Fruit fly (Drosophila melanogaster) whole organism, embryonic: ENCODE results near the gene CG43156.

Experiments
- Abd-B ChIP-seq: fragments of 200-800 bp; sonication (Bioruptor generic); optimal IDR thresholded peaks from 2 replicates; lab custom pipeline; 2018; ENCODE audit warnings: missing biosample characterization, mild to moderate bottlenecking, missing genetic modification characterization, moderate library complexity
- B-H1 ChIP-seq: fragments of 200-800 bp; sonication (Bioruptor generic); IDR thresholded peaks from 3 replicates; pipeline ENCODE4 v1.3.6; 2022; ENCODE audit warnings: missing biosample characterization, missing genetic modification characterization
- CG11398 ChIP-seq: fragments of 200-800 bp; sonication (Bioruptor generic); optimal IDR thresholded peaks from 2 replicates; lab custom pipeline; 2016; ENCODE audit warnings: missing biosample characterization, missing genetic modification characterization
- CG11504 ChIP-seq: fragments of 200-800 bp; sonication (Bioruptor generic); optimal IDR thresholded peaks from 3 replicates; lab custom pipeline; 2019; ENCODE audit warnings: missing biosample characterization, mild to moderate bottlenecking, missing genetic modification characterization, moderate library complexity
- CG11560 ChIP-seq: fragments of 200-800 bp; sonication (Bioruptor generic); IDR thresholded peaks from 3 replicates; pipeline ENCODE4 v1.3.6; 2022; ENCODE audit warnings: missing biosample characterization, missing genetic modification characterization
- CG13287 ChIP-seq: fragments of 200-800 bp; sonication (Bioruptor generic); IDR thresholded peaks from 2 replicates; pipeline ENCODE4 v1.3.6; 2022; ENCODE audit warnings: missing biosample characterization, missing genetic modification characterization; ENCODE audit not compliant: partially characterized antibody
- CG15011 ChIP-seq: fragments of 200-800 bp; sonication (Bioruptor generic); optimal IDR thresholded peaks from 3 replicates; lab custom pipeline; 2018; ENCODE audit warnings: missing biosample characterization, mild to moderate bottlenecking, missing genetic modification characterization
- CG15479 ChIP-seq: fragments of 200-800 bp; sonication (Bioruptor generic); optimal IDR thresholded peaks from 3 replicates; lab custom pipeline; 2019; ENCODE audit warnings: missing biosample characterization, mild to moderate bottlenecking, missing genetic modification characterization, moderate library complexity
- CG17912 ChIP-seq: fragments of 200-800 bp; sonication (Bioruptor generic); optimal IDR thresholded peaks from 2 replicates; lab custom pipeline; 2018; ENCODE audit warnings: missing biosample characterization, mild to moderate bottlenecking, missing genetic modification characterization
- CG1792 ChIP-seq: fragments of 200-800 bp; sonication (Bioruptor generic); optimal IDR thresholded peaks from 2 replicates; lab custom pipeline; 2016; ENCODE audit warnings: missing biosample characterization, missing genetic modification characterization
- CG18011 ChIP-seq: fragments of 200-800 bp; sonication (Bioruptor generic); optimal IDR thresholded peaks from 2 replicates; lab custom pipeline; 2017; ENCODE audit warnings: missing biosample characterization, missing genetic modification characterization, mild to moderate bottlenecking, moderate library complexity, missing genotype
- CG2199 ChIP-seq: fragments of 200-800 bp; sonication (Bioruptor generic); IDR thresholded peaks from 3 replicates; pipeline ENCODE4 v1.3.6; 2022; ENCODE audit warnings: missing biosample characterization, missing genetic modification characterization
- CG2678 ChIP-seq: fragments of 200-800 bp; sonication (Bioruptor generic); optimal IDR thresholded peaks from 3 replicates; lab custom pipeline; 2019; ENCODE audit warnings: missing biosample characterization, mild to moderate bottlenecking, missing genetic modification characterization, moderate library complexity
- CG3838 ChIP-seq: fragments of 200-800 bp; sonication (Bioruptor generic); optimal IDR thresholded peaks from 3 replicates; lab custom pipeline; 2016; ENCODE audit warnings: missing biosample characterization, missing genetic modification characterization
- CG43689 ChIP-seq: fragments of 200-800 bp; sonication (Bioruptor generic); IDR thresholded peaks from 2 replicates; pipeline ENCODE4 v1.3.6; 2022; ENCODE audit warnings: missing biosample characterization, missing genetic modification characterization
- CG4404 ChIP-seq: fragments of 200-800 bp; sonication (Bioruptor generic); IDR thresholded peaks from 2 replicates; pipeline ENCODE4 v1.3.6; 2022; ENCODE audit warnings: missing biosample characterization, missing genetic modification characterization
- CG6791 ChIP-seq: fragments of 200-800 bp; sonication (Bioruptor generic); IDR thresholded peaks from 3 replicates; pipeline ENCODE4 v1.3.6; 2022; ENCODE audit warnings: missing biosample characterization, missing genetic modification characterization; ENCODE audit not compliant: partially characterized antibody
- CG7556 ChIP-seq: fragments of 200-800 bp; sonication (Bioruptor generic); optimal IDR thresholded peaks from 2 replicates; lab custom pipeline; 2017; ENCODE audit warnings: missing biosample characterization, mild to moderate bottlenecking, missing genetic modification characterization
- CG7786 ChIP-seq: fragments of 200-800 bp; sonication (Bioruptor generic); optimal IDR thresholded peaks from 2 replicates; lab custom pipeline; 2016; ENCODE audit warnings: missing biosample characterization, missing genetic modification characterization
- Ets65A ChIP-seq: fragments of 200-800 bp; sonication (Bioruptor generic); peaks from one replicate; lab custom pipeline; 2016; ENCODE audit warnings: missing biosample characterization, missing genetic modification characterization
- Ets97D ChIP-seq: fragments of 200-800 bp; sonication (Bioruptor generic); optimal IDR thresholded peaks from 3 replicates; lab custom pipeline; 2016; ENCODE audit warnings: missing biosample characterization, missing genetic modification characterization
- HmgD ChIP-seq: fragments of 200-800 bp; sonication (Bioruptor generic); optimal IDR thresholded peaks from 3 replicates; lab custom pipeline; 2016; ENCODE audit warnings: missing biosample characterization, missing genetic modification characterization
- Jarid2 ChIP-seq: fragments of 200-800 bp; sonication (Bioruptor generic); optimal IDR thresholded peaks from 3 replicates; lab custom pipeline; 2017; ENCODE audit warnings: mild to moderate bottlenecking, missing biosample characterization, missing genetic modification reagents, missing genetic modification characterization
- MTF-1 ChIP-seq: fragments of 200-800 bp; sonication (Bioruptor generic); optimal IDR thresholded peaks from 2 replicates; lab custom pipeline; 2018; ENCODE audit warnings: missing biosample characterization, mild to moderate bottlenecking, missing genetic modification characterization, borderline replicate concordance
- Max ChIP-seq: fragments of 200-800 bp; sonication (Bioruptor generic); optimal IDR thresholded peaks from 2 replicates; lab custom pipeline; 2016; ENCODE audit warnings: missing biosample characterization, mild to moderate bottlenecking, missing genetic modification characterization
- Med ChIP-seq: fragments of 200-800 bp; sonication (Bioruptor generic); peaks from one replicate; lab custom pipeline; 2016; ENCODE audit warnings: missing biosample characterization, missing genetic modification characterization, mild to moderate bottlenecking, inconsistent platforms, moderate library complexity
- Optix ChIP-seq: fragments of 200-800 bp; sonication (Bioruptor generic); IDR thresholded peaks from 3 replicates; pipeline ENCODE4 v1.3.6; 2022; ENCODE audit warnings: missing biosample characterization, missing genetic modification characterization
- Xrp1 ChIP-seq: fragments of 200-800 bp; sonication (Bioruptor generic); IDR thresholded peaks from 2 replicates; pipeline ENCODE4 v1.3.6; 2022; ENCODE audit warnings: missing biosample characterization, missing genetic modification characterization
- aop ChIP-seq: fragments of 200-800 bp; sonication (Bioruptor generic); IDR thresholded peaks from 2 replicates; pipeline ENCODE4 v1.3.6; 2022; ENCODE audit warnings: missing biosample characterization, missing genetic modification characterization
- ato ChIP-seq: fragments of 200-800 bp; sonication (Bioruptor generic); IDR thresholded peaks from 2 replicates; pipeline ENCODE4 v1.3.6; 2022; ENCODE audit warnings: missing biosample characterization, missing genetic modification characterization; ENCODE audit not compliant: partially characterized antibody
- bbx ChIP-seq: fragments of 200-800 bp; sonication (Bioruptor generic); IDR thresholded peaks from 2 replicates; pipeline ENCODE4 v1.3.6; 2022; ENCODE audit warnings: missing biosample characterization, missing genetic modification characterization; ENCODE audit not compliant: partially characterized antibody
- bsh ChIP-seq, 2 experiments: fragments of 200-800 bp; sonication (Bioruptor generic); optimal IDR thresholded peaks; 2 replicates each; lab custom pipeline; 2017 to 2018; ENCODE audit warnings: mild to moderate bottlenecking in 2 of 2, missing biosample characterization in 2 of 2, missing genetic modification characterization in 2 of 2, moderate library complexity in 1 of 2
- chinmo ChIP-seq: fragments of 200-800 bp; sonication (Bioruptor generic); IDR thresholded peaks from 4 replicates; pipeline ENCODE4 v1.3.6; 2022; ENCODE audit warnings: missing biosample characterization, missing genetic modification characterization; ENCODE audit not compliant: partially characterized antibody
- dmrt99B ChIP-seq: fragments of 200-800 bp; sonication (Bioruptor generic); optimal IDR thresholded peaks from 2 replicates; lab custom pipeline; 2018; ENCODE audit warnings: missing biosample characterization, mild to moderate bottlenecking, missing genetic modification characterization, moderate library complexity
- dysf ChIP-seq: fragments of 200-800 bp; sonication (Bioruptor generic); IDR thresholded peaks from 3 replicates; pipeline ENCODE4 v1.3.6; 2022; ENCODE audit warnings: missing biosample characterization, missing genetic modification characterization
- en ChIP-seq: fragments of 200-800 bp; sonication (Bioruptor generic); optimal IDR thresholded peaks from 2 replicates; lab custom pipeline; 2016; ENCODE audit warnings: missing biosample characterization, missing genetic modification characterization
- esg ChIP-seq: fragments of 200-800 bp; sonication (Bioruptor generic); conservative IDR thresholded peaks from 2 replicates; pipeline ENCODE4 v1.3.6; 2022; ENCODE audit warnings: missing biosample characterization, missing genetic modification characterization
- ftz-f1 ChIP-seq: fragments of 200-800 bp; sonication (Bioruptor generic); optimal IDR thresholded peaks from 2 replicates; lab custom pipeline; 2016; ENCODE audit warnings: missing biosample characterization, missing genetic modification characterization
- hkb ChIP-seq, 2 experiments: fragments of 200-800 bp in 1 of 2; fragments of >200 bp in 1 of 2; sonication (Bioruptor generic) in 1 of 2; IDR thresholded peaks in 1 of 2; optimal IDR thresholded peaks in 1 of 2; 2 replicates each; pipeline versions ENCODE4 v1.3.6 to Lab custom; 2017 to 2022; ENCODE audit warnings: missing biosample characterization in 1 of 2, missing genetic modification characterization in 1 of 2
- kay ChIP-seq: fragments of 200-800 bp; sonication (Bioruptor generic); optimal IDR thresholded peaks from 2 replicates; lab custom pipeline; 2016; ENCODE audit warnings: missing biosample characterization, missing genetic modification characterization
- kni ChIP-seq: fragments of 200-800 bp; sonication (Bioruptor generic); optimal IDR thresholded peaks from 3 replicates; lab custom pipeline; 2017; ENCODE audit warnings: mild to moderate bottlenecking, missing biosample characterization, missing genetic modification reagents, missing genetic modification characterization
- mld ChIP-seq: fragments of 200-800 bp; sonication (Bioruptor generic); IDR thresholded peaks from 3 replicates; pipeline ENCODE4 v1.3.6; 2022; ENCODE audit warnings: missing biosample characterization, missing genetic modification characterization; ENCODE audit not compliant: partially characterized antibody
- nau ChIP-seq: fragments of 200-800 bp; sonication (Bioruptor generic); optimal IDR thresholded peaks from 3 replicates; lab custom pipeline; 2017; ENCODE audit warnings: missing biosample characterization, mild to moderate bottlenecking, missing genetic modification characterization, missing genetic modification reagents
- nerfin-1 ChIP-seq: fragments of 200-800 bp; sonication (Bioruptor generic); optimal IDR thresholded peaks from 3 replicates; lab custom pipeline; 2019; ENCODE audit warnings: missing biosample characterization, mild to moderate bottlenecking, missing genetic modification characterization, moderate library complexity
- pho ChIP-seq: fragments of 200-800 bp; sonication (Bioruptor generic); optimal IDR thresholded peaks from 2 replicates; lab custom pipeline; 2016; ENCODE audit warnings: missing biosample characterization, missing genetic modification characterization
- salm ChIP-seq: fragments of 200-800 bp; sonication (Bioruptor generic); optimal IDR thresholded peaks from 2 replicates; lab custom pipeline; 2018; ENCODE audit warnings: missing biosample characterization, mild to moderate bottlenecking, missing genetic modification characterization
- tin ChIP-seq: fragments of 200-800 bp; sonication (Bioruptor generic); optimal IDR thresholded peaks from 3 replicates; lab custom pipeline; 2016; ENCODE audit warnings: missing biosample characterization, missing genetic modification characterization
- unc-4 ChIP-seq: fragments of 200-800 bp; sonication (Bioruptor generic); IDR thresholded peaks from 2 replicates; pipeline ENCODE4 v1.3.6; 2022; ENCODE audit warnings: missing biosample characterization, missing genetic modification characterization; ENCODE audit not compliant: partially characterized antibody
- zf30C ChIP-seq: fragments of 200-800 bp; sonication (Bioruptor generic); optimal IDR thresholded peaks from 3 replicates; lab custom pipeline; 2018; ENCODE audit warnings: missing biosample characterization, mild to moderate bottlenecking, missing genetic modification characterization

The CG43156 gene

dm6 chrX:11920959-11921358 is 14.3 kb upstream of the CG43156 start (continued):
- TF ChIP-seq hkb (optimal IDR thresholded peaks at IDR 0.05; lab: Kevin White, UChicago) = no peak
- TF ChIP-seq hkb (GFP tag; IDR thresholded peaks at IDR 0.05; lab: Robert Waterston, UW) = peak; percentile 87
- peak; percentile 61 for TF ChIP-seq CG7786 (GFP tag; lab: Kevin White, UChicago)
- peak; percentile 68 for TF ChIP-seq CG11560 (tag; lab: Robert Waterston, UW)
- peak; percentile 78 for TF ChIP-seq zf30C (GFP tag; lab: Kevin White, UChicago)
- no peak for TF ChIP-seq ato (GFP tag; lab: Robert Waterston, UW)
- TF ChIP-seq nerfin-1 = peak; percentile 90
- TF ChIP-seq MTF-1 (GFP tag; lab: Kevin White, UChicago) = peak; percentile 65
- TF ChIP-seq ftz-f1 = no peak
- no peak for TF ChIP-seq chinmo (GFP tag; lab: Robert Waterston, UW)
- no peak for TF ChIP-seq mld (GFP tag; lab: Robert Waterston, UW)
- peak; percentile 94 for TF ChIP-seq CG11504 (tag; lab: Kevin White, UChicago)
- TF ChIP-seq esg (GFP tag; lab: Robert Waterston, UW) = peak; percentile 82
- peak; percentile 26 for TF ChIP-seq HmgD (GFP tag; lab: Kevin White, UChicago)
- peak; percentile 84 for TF ChIP-seq salm
- no peak for TF ChIP-seq unc-4 (GFP tag; lab: Robert Waterston, UW)
- TF ChIP-seq CG17912 (GFP tag; lab: Kevin White, UChicago) = peak; percentile 24
- TF ChIP-seq CG6791 (GFP tag; lab: Robert Waterston, UW) = no peak
- TF ChIP-seq kay (GFP tag; lab: Kevin White, UChicago) = peak; percentile 59
- TF ChIP-seq Abd-B (GFP tag; lab: Kevin White, UChicago) = peak; percentile 90
- peak; percentile 50 for TF ChIP-seq CG4404 (GFP tag; lab: Robert Waterston, UW)
- peak; percentile 97 for TF ChIP-seq CG2678 (tag; lab: Kevin White, UChicago)
- peak; percentile 93 for TF ChIP-seq Med
- no peak for TF ChIP-seq bbx (GFP tag; lab: Robert Waterston, UW)
- TF ChIP-seq CG15011 (GFP tag; lab: Kevin White, UChicago) = peak; percentile 81
- TF ChIP-seq Ets65A (GFP tag; lab: Kevin White, UChicago) = peak; percentile 94
- TF ChIP-seq CG1792 = peak; percentile 20
- peak; percentile 72 for TF ChIP-seq pho (GFP tag; lab: Kevin White, UChicago)
- peak; percentile 79 for TF ChIP-seq B-H1 (GFP tag; lab: Robert Waterston, UW)
- no peak for TF ChIP-seq Optix (GFP tag; lab: Robert Waterston, UW)
- peak; percentile 24 for TF ChIP-seq CG3838 (GFP tag; lab: Kevin White, UChicago)
- TF ChIP-seq CG13287 (GFP tag; lab: Robert Waterston, UW) = no peak
- TF ChIP-seq aop (GFP tag; lab: Robert Waterston, UW) = no peak
- TF ChIP-seq CG15479 (GFP tag; lab: Kevin White, UChicago) = no peak
- peak; percentile 26 for TF ChIP-seq Ets97D (GFP tag; lab: Kevin White, UChicago)
- TF ChIP-seq en (GFP tag; lab: Kevin White, UChicago) = peak; percentile 30
- peak; percentile 26 for TF ChIP-seq CG11398
- TF ChIP-seq dmrt99B (tag; lab: Kevin White, UChicago) = peak; percentile 95
- TF ChIP-seq CG2199 (GFP tag; lab: Robert Waterston, UW) = 0 out of 3 replicates have a peak, but pooled peaks have one; percentile 42
- TF ChIP-seq Jarid2 (GFP tag; lab: Kevin White, UChicago) = peak; percentile 58
- peak; percentile 90 for TF ChIP-seq CG7556
- TF ChIP-seq tin (GFP tag; lab: Kevin White, UChicago) = peak; percentile 75
- peak; percentile 95 for TF ChIP-seq dysf (GFP tag; lab: Robert Waterston, UW)
- peak; percentile 87 for TF ChIP-seq nau (GFP tag; lab: Kevin White, UChicago)
- TF ChIP-seq CG18011 (GFP tag; lab: Kevin White, UChicago) = peak; percentile 64
- peak; percentile 72 for TF ChIP-seq Max (GFP tag; lab: Kevin White, UChicago)
- peak; percentile 63 for TF ChIP-seq kni (GFP tag; lab: Kevin White, UChicago)
- TF ChIP-seq CG43689 (GFP tag; lab: Robert Waterston, UW) = 0 out of 2 replicates have a peak, but pooled peaks have one; percentile 40
- TF ChIP-seq bsh (GFP tag; optimal IDR thresholded peaks at IDR 0.05; lab: Kevin White, UChicago) = peak; percentile 76 to 93
- TF ChIP-seq Xrp1 (GFP tag; lab: Robert Waterston, UW) = peak; percentile 89
